Worm (Caenorhabditis elegans) whole organism, L1 larva: ENCODE measurements around the gene T05A7.11.

Experiments used
- fkh-10 ChIP-seq: sonication (generic microtip); optimal IDR thresholded peaks from 2 replicates; lab custom pipeline; 2017; ENCODE audit warnings: missing biosample characterization, missing genetic modification reagents, missing genetic modification characterization
- hlh-17 ChIP-seq: fragments of 200-800 bp; sonication (Bioruptor generic); optimal IDR thresholded peaks from 2 replicates; lab custom pipeline; 2018; ENCODE audit warnings: missing genetic modification characterization, mild to moderate bottlenecking, missing compliant biosample characterization, moderate library complexity, borderline replicate concordance
- nhr-11 ChIP-seq: fragments of 150-350 bp; optimal IDR thresholded peaks from 2 replicates; lab custom pipeline; 2014; ENCODE audit warnings: missing biosample characterization, missing genetic modification characterization
- nhr-76 ChIP-seq: sonication (generic microtip); optimal IDR thresholded peaks from 2 replicates; lab custom pipeline; 2017; ENCODE audit warnings: missing biosample characterization, missing genetic modification characterization
- zag-1 ChIP-seq: fragments of 150-350 bp; optimal IDR thresholded peaks from 2 replicates; lab custom pipeline; 2014; ENCODE audit warnings: missing biosample characterization, missing genetic modification characterization

- TF ChIP-seq fkh-10 (GFP tag; lab: Kevin White, UChicago) = no peak
- no peak for TF ChIP-seq zag-1 (tag; lab: Kevin White, UChicago)
- no peak for TF ChIP-seq hlh-17
- TF ChIP-seq nhr-76 (tag; lab: Kevin White, UChicago) = no peak
- TF ChIP-seq nhr-11 (tag; lab: Kevin White, UChicago) = no peak
Measured at ce11 chrII:4686941-4687340, 21.7 kb upstream of the T05A7.11 start, which contains the start of gene sre-39.
